Fruit fly (Drosophila melanogaster) whole organism, embryonic: ENCODE results near the gene CG34295.
A peak's percentile ranks its signal among the peaks of the same experiment; 100 is the strongest.

ENCODE experiments used
- B-H2 ChIP-seq: fragments of 200-800 bp; sonication (Bioruptor generic); optimal IDR thresholded peaks from 2 replicates; lab custom pipeline; 2018; ENCODE audit warnings: missing biosample characterization, mild to moderate bottlenecking, missing genetic modification characterization
- CG11085 ChIP-seq: fragments of 200-800 bp; sonication (Bioruptor generic); IDR thresholded peaks from 2 replicates; pipeline ENCODE4 v1.3.6; 2022; ENCODE audit warnings: missing biosample characterization, missing genetic modification characterization
- CG11723 ChIP-seq: fragments of 200-800 bp; sonication (Bioruptor generic); optimal IDR thresholded peaks from 2 replicates; lab custom pipeline; 2017; ENCODE audit warnings: missing biosample characterization, mild to moderate bottlenecking, missing genetic modification characterization
- CG12236 ChIP-seq: fragments of 200-800 bp; sonication (Bioruptor generic); optimal IDR thresholded peaks from 2 replicates; lab custom pipeline; 2016; ENCODE audit warnings: missing biosample characterization, missing genetic modification characterization
- CG1233 ChIP-seq: fragments of 200-800 bp; sonication (Bioruptor generic); optimal IDR thresholded peaks from 4 replicates; lab custom pipeline; 2018; ENCODE audit warnings: missing biosample characterization, mild to moderate bottlenecking, missing genetic modification characterization
- CG13123 ChIP-seq: fragments of 200-800 bp; sonication (Bioruptor generic); optimal IDR thresholded peaks from 2 replicates; lab custom pipeline; 2016; ENCODE audit warnings: missing biosample characterization, missing genetic modification characterization
- CG13424 ChIP-seq: fragments of 200-800 bp; sonication (Bioruptor generic); optimal IDR thresholded peaks from 2 replicates; lab custom pipeline; 2019; ENCODE audit warnings: missing biosample characterization, mild to moderate bottlenecking, missing genetic modification characterization, moderate library complexity
- CG15011 ChIP-seq: fragments of 200-800 bp; sonication (Bioruptor generic); optimal IDR thresholded peaks from 3 replicates; lab custom pipeline; 2018; ENCODE audit warnings: missing biosample characterization, mild to moderate bottlenecking, missing genetic modification characterization
- CG17568 ChIP-seq: fragments of 200-800 bp; sonication (Bioruptor generic); optimal IDR thresholded peaks from 2 replicates; lab custom pipeline; 2018; ENCODE audit warnings: missing biosample characterization, mild to moderate bottlenecking, missing genetic modification characterization, moderate library complexity
- CG31388 ChIP-seq: fragments of 200-800 bp; sonication (Bioruptor generic); optimal IDR thresholded peaks from 2 replicates; lab custom pipeline; 2016; ENCODE audit warnings: missing biosample characterization, missing genetic modification characterization
- CG32772 ChIP-seq: fragments of 200-800 bp; sonication (Bioruptor generic); IDR thresholded peaks from 2 replicates; pipeline ENCODE4 v1.3.6; 2022; ENCODE audit warnings: missing biosample characterization, missing genetic modification characterization
- CG34376 ChIP-seq: fragments of 200-800 bp; sonication (Bioruptor generic); optimal IDR thresholded peaks from 2 replicates; lab custom pipeline; 2018; ENCODE audit warnings: missing biosample characterization, mild to moderate bottlenecking, missing genetic modification characterization
- CG4707 ChIP-seq: fragments of 200-800 bp; sonication (Bioruptor generic); optimal IDR thresholded peaks from 2 replicates; lab custom pipeline; 2018; ENCODE audit warnings: missing biosample characterization, mild to moderate bottlenecking, missing genetic modification characterization, moderate library complexity
- CG5180 ChIP-seq: fragments of 200-800 bp; sonication (Bioruptor generic); optimal IDR thresholded peaks from 3 replicates; lab custom pipeline; 2017; ENCODE audit warnings: missing biosample characterization, missing genetic modification characterization, mild to moderate bottlenecking, moderate library complexity, missing genetic modification reagents
- CG7372 ChIP-seq: fragments of 200-800 bp; sonication (Bioruptor generic); IDR thresholded peaks from 2 replicates; pipeline ENCODE4 v1.3.6; 2022; ENCODE audit warnings: missing biosample characterization, missing genetic modification characterization
- CG8388 ChIP-seq: fragments of 200-800 bp; sonication (Bioruptor generic); optimal IDR thresholded peaks from 2 replicates; lab custom pipeline; 2019; ENCODE audit warnings: missing biosample characterization, mild to moderate bottlenecking, missing genetic modification characterization, moderate library complexity
- CG9876 ChIP-seq: fragments of 200-800 bp; sonication (Bioruptor generic); optimal IDR thresholded peaks from 2 replicates; lab custom pipeline; 2016; ENCODE audit warnings: missing biosample characterization, missing genetic modification characterization
- Doc3 ChIP-seq: fragments of 200-800 bp; sonication (Bioruptor generic); IDR thresholded peaks from 3 replicates; pipeline ENCODE4 v1.3.6; 2022; ENCODE audit warnings: missing biosample characterization, missing genetic modification characterization; ENCODE audit not compliant: partially characterized antibody
- ERR ChIP-seq: fragments of 200-800 bp; sonication (Bioruptor generic); optimal IDR thresholded peaks from 2 replicates; lab custom pipeline; 2016; ENCODE audit warnings: missing biosample characterization, missing genetic modification characterization
- HmgZ ChIP-seq: fragments of 200-800 bp; sonication (Bioruptor generic); optimal IDR thresholded peaks from 2 replicates; lab custom pipeline; 2018; ENCODE audit warnings: missing biosample characterization, mild to moderate bottlenecking, missing genetic modification characterization
- MTF-1 ChIP-seq: fragments of 200-800 bp; sonication (Bioruptor generic); optimal IDR thresholded peaks from 2 replicates; lab custom pipeline; 2018; ENCODE audit warnings: missing biosample characterization, mild to moderate bottlenecking, missing genetic modification characterization, borderline replicate concordance
- Med ChIP-seq: fragments of 200-800 bp; sonication (Bioruptor generic); peaks from one replicate; lab custom pipeline; 2016; ENCODE audit warnings: missing biosample characterization, missing genetic modification characterization, mild to moderate bottlenecking, inconsistent platforms, moderate library complexity
- Nf-YC ChIP-seq: fragments of 200-800 bp; optimal IDR thresholded peaks from 3 replicates; lab custom pipeline; 2019; ENCODE audit warnings: missing biosample characterization, mild to moderate bottlenecking, missing genetic modification characterization, moderate library complexity
- Pdp1 ChIP-seq, 2 experiments: fragments of 200-800 bp; sonication (Bioruptor generic); optimal IDR thresholded peaks; 3 replicates each; lab custom pipeline; 2016; ENCODE audit warnings: missing biosample characterization in 2 of 2, missing genetic modification characterization in 2 of 2, mild to moderate bottlenecking in 1 of 2, moderate library complexity in 1 of 2
- Sry-δ ChIP-seq: fragments of 200-800 bp; sonication (Bioruptor generic); optimal IDR thresholded peaks from 2 replicates; lab custom pipeline; 2016; ENCODE audit warnings: missing biosample characterization, missing genetic modification characterization
- bigmax ChIP-seq: fragments of 200-800 bp; sonication (Bioruptor generic); optimal IDR thresholded peaks from 2 replicates; lab custom pipeline; 2018; ENCODE audit warnings: missing biosample characterization, mild to moderate bottlenecking, missing genetic modification characterization
- bsh ChIP-seq, 2 experiments: fragments of 200-800 bp; sonication (Bioruptor generic); optimal IDR thresholded peaks; 2 replicates each; lab custom pipeline; 2017 to 2018; ENCODE audit warnings: mild to moderate bottlenecking in 2 of 2, missing biosample characterization in 2 of 2, missing genetic modification characterization in 2 of 2, moderate library complexity in 1 of 2
- btn ChIP-seq: fragments of 200-800 bp; sonication (Bioruptor generic); optimal IDR thresholded peaks from 2 replicates; lab custom pipeline; 2016; ENCODE audit warnings: missing biosample characterization, missing genetic modification characterization
- cg ChIP-seq: fragments of 200-800 bp; sonication (Bioruptor generic); optimal IDR thresholded peaks from 3 replicates; lab custom pipeline; 2019; ENCODE audit warnings: missing biosample characterization, mild to moderate bottlenecking, missing genetic modification characterization, moderate library complexity
- chinmo ChIP-seq: fragments of 200-800 bp; sonication (Bioruptor generic); IDR thresholded peaks from 4 replicates; pipeline ENCODE4 v1.3.6; 2022; ENCODE audit warnings: missing biosample characterization, missing genetic modification characterization; ENCODE audit not compliant: partially characterized antibody
- crp ChIP-seq, 2 experiments: fragments of 200-800 bp; sonication (Bioruptor generic); optimal IDR thresholded peaks; 2 replicates in 1 of 2; 3 replicates in 1 of 2; lab custom pipeline; 2017; ENCODE audit warnings: missing biosample characterization in 2 of 2, missing genetic modification characterization in 2 of 2, mild to moderate bottlenecking in 1 of 2, moderate library complexity in 1 of 2
- dpn ChIP-seq, 2 experiments: fragments of 200-800 bp; sonication (Bioruptor generic); optimal IDR thresholded peaks; 3 replicates each; lab custom pipeline; 2016; ENCODE audit warnings: missing biosample characterization in 2 of 2, missing genetic modification characterization in 2 of 2
- exex ChIP-seq: fragments of 200-800 bp; sonication (Bioruptor generic); optimal IDR thresholded peaks from 4 replicates; lab custom pipeline; 2018; ENCODE audit warnings: missing biosample characterization, mild to moderate bottlenecking, missing genetic modification characterization, moderate library complexity
- fd96Cb ChIP-seq: fragments of 200-800 bp; sonication (Bioruptor generic); optimal IDR thresholded peaks from 2 replicates; lab custom pipeline; 2018; ENCODE audit warnings: missing biosample characterization, mild to moderate bottlenecking, missing genetic modification characterization, moderate library complexity
- ftz-f1 ChIP-seq: fragments of 200-800 bp; sonication (Bioruptor generic); optimal IDR thresholded peaks from 2 replicates; lab custom pipeline; 2016; ENCODE audit warnings: missing biosample characterization, missing genetic modification characterization
- gcm ChIP-seq: fragments of 200-800 bp; sonication (Bioruptor generic); optimal IDR thresholded peaks from 2 replicates; lab custom pipeline; 2019; ENCODE audit warnings: missing biosample characterization, mild to moderate bottlenecking, missing genetic modification characterization, moderate library complexity
- her ChIP-seq: fragments of 200-800 bp; sonication (Bioruptor generic); optimal IDR thresholded peaks from 2 replicates; lab custom pipeline; 2016; ENCODE audit warnings: missing biosample characterization, missing genetic modification characterization
- jigr1 ChIP-seq: fragments of 200-800 bp; sonication (Bioruptor generic); IDR thresholded peaks from 3 replicates; pipeline ENCODE4 v1.3.6; 2022; ENCODE audit warnings: missing biosample characterization, missing genetic modification characterization
- kah ChIP-seq: fragments of 200-800 bp; sonication (Bioruptor generic); optimal IDR thresholded peaks from 2 replicates; lab custom pipeline; 2018; ENCODE audit warnings: missing biosample characterization, mild to moderate bottlenecking, missing genetic modification characterization
- ken ChIP-seq: fragments of 200-800 bp; sonication (Bioruptor generic); IDR thresholded peaks from 3 replicates; pipeline ENCODE4 v1.3.6; 2022; ENCODE audit warnings: missing biosample characterization, missing genetic modification characterization
- mirr ChIP-seq: fragments of 200-800 bp; sonication (Bioruptor generic); optimal IDR thresholded peaks from 3 replicates; lab custom pipeline; 2018; ENCODE audit warnings: missing biosample characterization, mild to moderate bottlenecking, missing genetic modification characterization
- nerfin-1 ChIP-seq: fragments of 200-800 bp; sonication (Bioruptor generic); optimal IDR thresholded peaks from 3 replicates; lab custom pipeline; 2019; ENCODE audit warnings: missing biosample characterization, mild to moderate bottlenecking, missing genetic modification characterization, moderate library complexity
- oc ChIP-seq: fragments of 200-800 bp; sonication (Bioruptor generic); optimal IDR thresholded peaks from 2 replicates; lab custom pipeline; 2018; ENCODE audit warnings: missing biosample characterization, mild to moderate bottlenecking, missing genetic modification characterization, moderate library complexity
- pho ChIP-seq: fragments of 200-800 bp; sonication (Bioruptor generic); optimal IDR thresholded peaks from 2 replicates; lab custom pipeline; 2016; ENCODE audit warnings: missing biosample characterization, missing genetic modification characterization
- shn ChIP-seq: fragments of 200-800 bp; sonication (Bioruptor generic); optimal IDR thresholded peaks from 3 replicates; lab custom pipeline; 2016; ENCODE audit warnings: missing biosample characterization, missing genetic modification characterization
- sisA ChIP-seq: fragments of 200-800 bp; sonication (Bioruptor generic); IDR thresholded peaks from 2 replicates; pipeline ENCODE4 v1.3.6; 2022; ENCODE audit warnings: missing biosample characterization, missing genetic modification characterization
- stwl ChIP-seq: fragments of 200-800 bp; sonication (Bioruptor generic); optimal IDR thresholded peaks from 3 replicates; lab custom pipeline; 2018; ENCODE audit warnings: missing biosample characterization, mild to moderate bottlenecking, missing genetic modification characterization, moderate library complexity
- unc-4 ChIP-seq: fragments of 200-800 bp; sonication (Bioruptor generic); IDR thresholded peaks from 2 replicates; pipeline ENCODE4 v1.3.6; 2022; ENCODE audit warnings: missing biosample characterization, missing genetic modification characterization; ENCODE audit not compliant: partially characterized antibody
- z ChIP-seq: fragments of 200-800 bp; sonication (Bioruptor generic); IDR thresholded peaks from 3 replicates; pipeline ENCODE4 v1.3.6; 2022; ENCODE audit warnings: missing biosample characterization, missing genetic modification characterization

The CG34295 gene

dm6 chr3R:28829328-28829916, 40.0 kb downstream of the CG34295 start (continued):
- TF ChIP-seq CG32772 (GFP tag; lab: Robert Waterston, UW): no peak
- TF ChIP-seq fd96Cb (tag; lab: Kevin White, UChicago): no peak
- peak; percentile 17 for TF ChIP-seq Nf-YC
- no peak for TF ChIP-seq kah (GFP tag; lab: Kevin White, UChicago)
- TF ChIP-seq gcm (GFP tag; lab: Kevin White, UChicago): no peak
- peak; percentile 16 for TF ChIP-seq B-H2
- no peak for TF ChIP-seq ken (GFP tag; lab: Robert Waterston, UW)
- TF ChIP-seq Pdp1 (GFP tag; optimal IDR thresholded peaks at IDR 0.05; lab: Kevin White, UChicago): no peak
- no peak for TF ChIP-seq CG4707
- TF ChIP-seq CG5180: no peak
- TF ChIP-seq sisA: no peak
- peak; percentile 12 for TF ChIP-seq cg (GFP tag; lab: Kevin White, UChicago)
- no peak for TF ChIP-seq stwl (tag; lab: Kevin White, UChicago)
- peak; percentile 27 for TF ChIP-seq ftz-f1
- TF ChIP-seq ERR (GFP tag; lab: Kevin White, UChicago): no peak
- no peak for TF ChIP-seq unc-4 (GFP tag; lab: Robert Waterston, UW)
- no peak for TF ChIP-seq CG15011
- TF ChIP-seq mirr: peak; percentile 6
- no peak for TF ChIP-seq bsh (GFP tag; optimal IDR thresholded peaks at IDR 0.05; lab: Kevin White, UChicago)
- peak; percentile 32 for TF ChIP-seq HmgZ (tag; lab: Kevin White, UChicago)
- TF ChIP-seq CG17568 (GFP tag; lab: Kevin White, UChicago): no peak
- 0 out of 3 replicates have a peak, but pooled peaks have one; percentile 15 for TF ChIP-seq Doc3 (GFP tag; lab: Robert Waterston, UW)
- TF ChIP-seq CG11723: no peak
- TF ChIP-seq CG11085 (GFP tag; lab: Robert Waterston, UW): no peak
- no peak for TF ChIP-seq Sry-δ (GFP tag; lab: Kevin White, UChicago)
- TF ChIP-seq z (GFP tag; lab: Robert Waterston, UW): no peak
- TF ChIP-seq exex (tag; lab: Kevin White, UChicago): peak; percentile 82
- no peak for TF ChIP-seq CG9876 (GFP tag; lab: Kevin White, UChicago)
- TF ChIP-seq CG12236 (GFP tag; lab: Kevin White, UChicago): no peak
- TF ChIP-seq MTF-1 (GFP tag; lab: Kevin White, UChicago): no peak
- no peak for TF ChIP-seq nerfin-1 (tag; lab: Kevin White, UChicago)
- no peak for TF ChIP-seq jigr1
- no peak for TF ChIP-seq her (GFP tag; lab: Kevin White, UChicago)
- no peak for TF ChIP-seq CG13424 (tag; lab: Kevin White, UChicago)
- no peak for TF ChIP-seq CG31388 (GFP tag; lab: Kevin White, UChicago)
- no peak for TF ChIP-seq dpn (GFP tag; optimal IDR thresholded peaks at IDR 0.05; lab: Kevin White, UChicago)
- TF ChIP-seq CG34376: peak; percentile 4
- TF ChIP-seq CG13123 (GFP tag; lab: Kevin White, UChicago): no peak
- TF ChIP-seq crp (GFP tag; optimal IDR thresholded peaks at IDR 0.05; lab: Kevin White, UChicago): no peak
- no peak for TF ChIP-seq CG7372 (GFP tag; lab: Robert Waterston, UW)
- TF ChIP-seq chinmo (GFP tag; lab: Robert Waterston, UW): 0 out of 4 replicates have a peak, but pooled peaks have one; percentile 64
- TF ChIP-seq btn (GFP tag; lab: Kevin White, UChicago): no peak
- TF ChIP-seq shn: no peak
- TF ChIP-seq oc (tag; lab: Kevin White, UChicago): no peak
- peak; percentile 70 for TF ChIP-seq Med (GFP tag; lab: Kevin White, UChicago)
- TF ChIP-seq CG8388 (GFP tag; lab: Kevin White, UChicago): no peak
- no peak for TF ChIP-seq bigmax
- no peak for TF ChIP-seq CG1233 (GFP tag; lab: Kevin White, UChicago)
- TF ChIP-seq pho: no peak
